Worm (Caenorhabditis elegans) whole organism, L1 larva: ENCODE results near the gene W03A5.1.

Experiments
- aha-1 ChIP-seq: fragments of 150-350 bp; optimal IDR thresholded peaks from 2 replicates; lab custom pipeline; 2014; ENCODE audit warnings: missing biosample characterization, missing genetic modification characterization
- ama-1 ChIP-seq: fragments of 150-350 bp; optimal IDR thresholded peaks from 2 replicates; lab custom pipeline; 2014
- egl-27 ChIP-seq, 2 experiments: fragments of 150-350 bp in 1 of 2; sonication (generic microtip); optimal IDR thresholded peaks; 3 replicates each; lab custom pipeline; 2017 to 2018; ENCODE audit warnings: missing biosample characterization in 2 of 2, missing genetic modification characterization in 2 of 2, missing genetic modification reagents in 2 of 2
- hlh-17 ChIP-seq: fragments of 200-800 bp; sonication (Bioruptor generic); optimal IDR thresholded peaks from 2 replicates; lab custom pipeline; 2018; ENCODE audit warnings: missing genetic modification characterization, mild to moderate bottlenecking, missing compliant biosample characterization, moderate library complexity, borderline replicate concordance
- hlh-4 ChIP-seq: sonication (generic microtip); optimal IDR thresholded peaks from 2 replicates; lab custom pipeline; 2016; ENCODE audit warnings: mild to moderate bottlenecking, missing genetic modification characterization, missing compliant biosample characterization
- lir-3 ChIP-seq: sonication (generic microtip); optimal IDR thresholded peaks from 2 replicates; lab custom pipeline; 2016; ENCODE audit warnings: mild to moderate bottlenecking, missing genetic modification characterization, moderate library complexity, missing compliant biosample characterization; ENCODE audit not compliant: poor library complexity
- lsy-2 ChIP-seq, 2 experiments: fragments of 150-350 bp; optimal IDR thresholded peaks; 2 replicates each; lab custom pipeline; 2014; ENCODE audit warnings: missing biosample characterization in 2 of 2, missing genetic modification characterization in 2 of 2
- nhr-77 ChIP-seq: fragments of 150-350 bp; optimal IDR thresholded peaks from 2 replicates; lab custom pipeline; 2014; ENCODE audit warnings: missing biosample characterization, missing genetic modification characterization
- nhr-90 ChIP-seq: sonication (generic microtip); optimal IDR thresholded peaks from 2 replicates; lab custom pipeline; 2016; ENCODE audit warnings: mild to moderate bottlenecking, missing genetic modification characterization, missing compliant biosample characterization; ENCODE audit not compliant: poor library complexity
- pqm-1 ChIP-seq: sonication (generic microtip); optimal IDR thresholded peaks from 3 replicates; lab custom pipeline; 2017; ENCODE audit warnings: missing biosample characterization, missing genetic modification characterization
- zip-4 ChIP-seq: fragments of 200-800 bp; sonication (Bioruptor generic); optimal IDR thresholded peaks from 2 replicates; lab custom pipeline; 2018; ENCODE audit warnings: mild to moderate bottlenecking, missing genetic modification characterization, moderate library complexity, missing compliant biosample characterization
- ztf-4 ChIP-seq: fragments of 150-350 bp; optimal IDR thresholded peaks from 2 replicates; lab custom pipeline; 2014; ENCODE audit warnings: missing biosample characterization, missing genetic modification characterization

ce11 chrIII:5421406-5421805 is 13.7 kb downstream of the W03A5.1 start:
- TF ChIP-seq aha-1 (tag; lab: Kevin White, UChicago) (no peak), pqm-1 (tag; lab: Kevin White, UChicago) (no peak), egl-27 (tag; optimal IDR thresholded peaks at IDR 0.05; lab: Kevin White, UChicago) (no peak), nhr-77 (tag; lab: Kevin White, UChicago) (no peak), lsy-2 (tag; optimal IDR thresholded peaks at IDR 0.05; lab: Kevin White, UChicago) (peak in 1 of 2 experiments; percentile 36), zip-4 (GFP tag; lab: Kevin White, UChicago) (no peak), nhr-90 (peak; percentile 10), ama-1 (lab: Kevin White, UChicago) (no peak), ztf-4 (tag; lab: Kevin White, UChicago) (no peak), hlh-17 (GFP tag; lab: Kevin White, UChicago) (no peak), hlh-4 (tag; lab: Kevin White, UChicago) (no peak), lir-3 (no peak)
